Fruit fly (Drosophila melanogaster) S2 (cell line): ENCODE measurements around the gene CG13048.

Experiments used
- CG8478 ChIP-seq: fragments of >200 bp; optimal IDR thresholded peaks from 2 replicates; lab custom pipeline; 2018
- CTCF ChIP-seq, 2 experiments: fragments of >200 bp; optimal IDR thresholded peaks; 2 replicates each; lab custom pipeline; 2018

Gene CG13048

dm6 chr3L:16277135-16277534 lies 6.6 kb downstream of the CG13048 start, which contains the start of gene CG13065:
TSS of gene CG13065 (plus strand) at chr3L:16277435.
- TF ChIP-seq CTCF (optimal IDR thresholded peaks at IDR 0.05; lab: Kevin White, UChicago), result no peak
- no peak for TF ChIP-seq CG8478

dm6 chr3L:16275391-16276017 lies 8.2 kb downstream of the CG13048 start:
- TF ChIP-seq CG8478, result no peak
- no peak for TF ChIP-seq CTCF (optimal IDR thresholded peaks at IDR 0.05; lab: Kevin White, UChicago)

- no peak for TF ChIP-seq CG8478
Measured at dm6 chr3L:16272338-16272959, 11.3 kb downstream of the CG13048 start, which contains the start of gene CG13066. TSS of gene CG13066 (plus strand) at chr3L:16272909.

dm6 chr3L:16270802-16271332 lies 12.9 kb downstream of the CG13048 start, which contains the start of the genes CG34248 and CG13067:
TSS of gene CG34248 (minus strand) at chr3L:16270902.
TSS of gene CG13067 (plus strand) at chr3L:16271282.
- TF ChIP-seq CTCF (optimal IDR thresholded peaks at IDR 0.05; lab: Kevin White, UChicago) (no peak), CG8478 (no peak)

- no peak for TF ChIP-seq CTCF (optimal IDR thresholded peaks at IDR 0.05; lab: Kevin White, UChicago)
Measured at dm6 chr3L:16269092-16269491, 14.6 kb downstream of the CG13048 start, which contains the start of gene CG13068. TSS of gene CG13068 (plus strand) at chr3L:16269392.

dm6 chr3L:16268106-16268733 lies 15.5 kb downstream of the CG13048 start, which contains the start of gene CG4950:
TSS of gene CG4950 (minus strand) at chr3L:16268156.
- TF ChIP-seq CG8478 (no peak), CTCF (optimal IDR thresholded peaks at IDR 0.05; lab: Kevin White, UChicago) (no peak)

- TF ChIP-seq CG8478 (no peak), CTCF (optimal IDR thresholded peaks at IDR 0.05; lab: Kevin White, UChicago) (no peak)
Measured at dm6 chr3L:16265000-16265399, 18.7 kb downstream of the CG13048 start, which contains the start of the genes CG13051 and CG13069. TSS of gene CG13051 (minus strand) at chr3L:16265100. TSS of gene CG13069 (plus strand) at chr3L:16265385.

- no peak for TF ChIP-seq CTCF (optimal IDR thresholded peaks at IDR 0.05; lab: Kevin White, UChicago)
- TF ChIP-seq CG8478, result no peak
Measured at dm6 chr3L:16263043-16263442, 20.7 kb downstream of the CG13048 start, which contains the start of gene CG13070. TSS of gene CG13070 (plus strand) at chr3L:16263343.

dm6 chr3L:16262440-16262839 lies 21.3 kb downstream of the CG13048 start, which contains the start of gene CG13071:
TSS of gene CG13071 (plus strand) at chr3L:16262740.
- TF ChIP-seq CG8478 (no peak), CTCF (optimal IDR thresholded peaks at IDR 0.05; lab: Kevin White, UChicago) (no peak)

- TF ChIP-seq CG8478, result no peak
- no peak for TF ChIP-seq CTCF (optimal IDR thresholded peaks at IDR 0.05; lab: Kevin White, UChicago)
Measured at dm6 chr3L:16261505-16261904, 22.2 kb downstream of the CG13048 start, which contains the start of gene CG34247. TSS of gene CG34247 (minus strand) at chr3L:16261605.

- no peak for TF ChIP-seq CG8478
- TF ChIP-seq CTCF (optimal IDR thresholded peaks at IDR 0.05; lab: Kevin White, UChicago), result no peak
Measured at dm6 chr3L:16259552-16259951, 24.2 kb downstream of the CG13048 start, which contains the start of gene CG13053. TSS of gene CG13053 (minus strand) at chr3L:16259722.

dm6 chr3L:16257118-16257627 lies 26.5 kb downstream of the CG13048 start, which contains the start of gene CG13054:
TSS of gene CG13054 (minus strand) at chr3L:16257191.
- TF ChIP-seq CG8478 (no peak), CTCF (optimal IDR thresholded peaks at IDR 0.05; lab: Kevin White, UChicago) (no peak)

- no peak for TF ChIP-seq CTCF (optimal IDR thresholded peaks at IDR 0.05; lab: Kevin White, UChicago)
- TF ChIP-seq CG8478, result no peak
Measured at dm6 chr3L:16252255-16252654, 31.5 kb downstream of the CG13048 start, which contains the start of gene CG13055. TSS of gene CG13055 (minus strand) at chr3L:16252355.

dm6 chr3L:16241296-16241695 lies 42.4 kb downstream of the CG13048 start:
- no peak for TF ChIP-seq CTCF (optimal IDR thresholded peaks at IDR 0.05; lab: Kevin White, UChicago)
